Worm (Caenorhabditis elegans): ENCODE results near the gene C08A9.10.
A peak's percentile ranks its signal among the peaks of the same experiment; 100 is the strongest.

DNA sequence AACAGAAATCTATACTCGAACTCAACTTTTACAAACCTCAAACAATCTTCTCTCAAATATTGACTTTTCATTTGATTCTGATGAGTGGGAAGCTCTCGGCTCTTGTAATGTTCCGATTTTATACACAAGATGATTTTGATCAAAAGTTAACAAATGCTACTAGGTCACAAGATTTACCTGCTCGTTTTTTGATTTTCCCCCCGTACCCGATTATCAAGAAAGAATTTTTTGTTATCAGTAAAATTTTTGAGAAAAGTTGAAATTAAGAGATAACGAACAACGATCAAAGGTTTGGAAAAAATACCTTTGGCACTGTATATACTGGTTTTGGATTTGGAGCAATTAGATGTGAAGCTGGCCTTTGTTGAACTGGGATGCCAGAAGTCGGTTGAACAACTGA lies 16.2 kb upstream of the C08A9.10 start:
- TF ChIP-seq dve-1 (tag; optimal IDR thresholded peaks at IDR 0.05) = no peak
- no peak for TF ChIP-seq rnt-1 (tag; optimal IDR thresholded peaks at IDR 0.05)
- TF ChIP-seq nhr-11 (tag; optimal IDR thresholded peaks at IDR 0.05) = no peak
- no peak for TF ChIP-seq unc-86 (tag; optimal IDR thresholded peaks at IDR 0.05)
- no peak for TF ChIP-seq pat-9 (tag; optimal IDR thresholded peaks at IDR 0.05)
- peak; percentile 36 for TF ChIP-seq elt-2 (tag; optimal IDR thresholded peaks at IDR 0.05)
- TF ChIP-seq fax-1 (tag; optimal IDR thresholded peaks at IDR 0.05) = no peak
- TF ChIP-seq F13H6.1 (tag; optimal IDR thresholded peaks at IDR 0.05) = no peak
